Worm (Caenorhabditis elegans): ENCODE results near the gene Y53F4B.20.
"Not testable (repeated sequence)": the region's sequence is repeated elsewhere in the genome, so short reads cannot be mapped to it uniquely, and the experiment has no call there.

Gene Y53F4B.20

ce11 chrII:15042310-15042709, 42.0 kb upstream of the Y53F4B.20 start:
- TF ChIP-seq akir-1 (GFP tag; optimal IDR thresholded peaks at IDR 0.05) (no peak), F37B4.10 (GFP tag; IDR thresholded peaks at IDR 0.05) (peak; percentile 65; the same call in 1 of the 2 replicates)

DNA sequence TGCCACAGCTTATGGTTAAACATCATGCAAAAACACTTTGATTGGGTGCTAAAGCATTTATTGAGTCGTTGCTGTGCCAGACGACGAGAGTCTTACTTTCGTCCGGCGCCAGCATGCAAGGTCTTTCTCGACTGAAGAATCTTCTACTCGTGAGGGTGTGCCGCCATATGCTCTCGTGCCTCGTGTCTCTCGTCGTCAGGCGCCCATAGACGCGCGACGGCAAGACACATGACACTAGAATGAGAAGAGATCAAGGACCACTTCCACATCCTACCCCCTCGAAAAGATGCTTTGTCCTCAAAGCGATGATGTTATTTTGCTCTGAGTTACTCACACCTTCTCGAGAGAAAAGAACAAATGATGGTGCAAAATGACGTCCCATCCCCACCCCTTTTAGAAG, 41.5 kb upstream of the Y53F4B.20 start:
- TF ChIP-seq let-526 (GFP tag; IDR thresholded peaks at IDR 0.05) (peak; percentile 56; the same call in 1 of the 2 replicates), attf-3 (GFP tag; conservative IDR thresholded peaks at IDR 0.05) (0 out of 2 replicates have a peak, but pooled peaks have one; percentile 14), K11D2.4 (GFP tag; IDR thresholded peaks at IDR 0.05) (peak; percentile 55), ekl-4 (GFP tag; IDR thresholded peaks at IDR 0.05) (0 out of 2 replicates have a peak, but pooled peaks have one; percentile 35), ceh-27 (GFP tag; optimal IDR thresholded peaks at IDR 0.05) (peak; percentile 44), pbrm-1 (GFP tag; IDR thresholded peaks at IDR 0.05) (peak; percentile 66; the same call in 1 of the 2 replicates), lin-26 (GFP tag; IDR thresholded peaks at IDR 0.05) (peak; percentile 48; the same call in 1 of the 2 replicates), rcor-1 (GFP tag; IDR thresholded peaks at IDR 0.05) (peak; percentile 58; the same call in 1 of the 2 replicates), zfh-2 (GFP tag; conservative IDR thresholded peaks at IDR 0.05) (peak; percentile 62), hmg-1.2 (GFP tag; IDR thresholded peaks at IDR 0.05) (peak; percentile 47), hmg-20 (GFP tag; IDR thresholded peaks at IDR 0.05) (0 out of 2 replicates have a peak, but pooled peaks have one; percentile 38), snpc-4 (tag; optimal IDR thresholded peaks at IDR 0.05) (peak in 1 of 4 experiments; percentile 17), nfyb-1 (GFP tag; IDR thresholded peaks at IDR 0.05) (peak; percentile 89), mcd-1 (GFP tag; IDR thresholded peaks at IDR 0.05) (peak; percentile 54), cebp-1 (tag; optimal IDR thresholded peaks at IDR 0.05) (peak; percentile 35)
- TF ChIP-seq snpc-4 (GFP tag; optimal IDR thresholded peaks at IDR 0.05); cebp-1 (GFP tag; IDR thresholded peaks at IDR 0.05): not testable (repeated sequence)

DNA sequence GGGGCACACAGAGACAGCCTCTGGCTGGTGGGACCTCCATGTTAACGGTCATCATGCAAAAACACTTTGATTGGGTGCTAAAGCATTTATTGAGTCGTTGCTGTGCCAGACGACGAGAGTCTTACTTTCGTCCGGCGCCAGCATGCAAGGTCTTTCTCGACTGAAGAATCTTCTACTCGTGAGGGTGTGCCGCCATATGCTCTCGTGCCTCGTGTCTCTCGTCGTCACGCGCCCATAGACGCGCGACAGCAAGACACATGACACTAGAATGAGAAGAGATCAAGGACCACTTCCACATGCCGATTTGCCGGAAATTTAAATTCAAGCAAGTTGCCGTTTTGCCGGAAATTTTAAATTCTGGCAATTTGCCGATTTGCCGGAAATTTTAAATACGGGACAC, 40.4 kb upstream of the Y53F4B.20 start:
- TF ChIP-seq snpc-4 (GFP tag; optimal IDR thresholded peaks at IDR 0.05); cebp-1 (GFP tag; IDR thresholded peaks at IDR 0.05): not testable (repeated sequence)
- TF ChIP-seq snpc-4 (tag; optimal IDR thresholded peaks at IDR 0.05) (peak in 1 of 4 experiments; percentile 24), dox-1 (GFP tag; IDR thresholded peaks at IDR 0.05) (peak; percentile 17; the same call in 1 of the 2 replicates), C06A6.2 (GFP tag; conservative IDR thresholded peaks at IDR 0.05) (0 out of 2 replicates have a peak, but pooled peaks have one; percentile 52), ekl-4 (GFP tag; IDR thresholded peaks at IDR 0.05) (peak; percentile 38; the same call in 1 of the 2 replicates), cebp-1 (tag; optimal IDR thresholded peaks at IDR 0.05) (peak; percentile 34), K12H6.12 (tag; optimal IDR thresholded peaks at IDR 0.05) (peak; percentile 38), ceh-100 (GFP tag; IDR thresholded peaks at IDR 0.05) (peak; percentile 18; the same call in 1 of the 2 replicates), mcd-1 (GFP tag; IDR thresholded peaks at IDR 0.05) (peak; percentile 59), nfyb-1 (GFP tag; IDR thresholded peaks at IDR 0.05) (peak; percentile 56; the same call in 1 of the 2 replicates)

DNA sequence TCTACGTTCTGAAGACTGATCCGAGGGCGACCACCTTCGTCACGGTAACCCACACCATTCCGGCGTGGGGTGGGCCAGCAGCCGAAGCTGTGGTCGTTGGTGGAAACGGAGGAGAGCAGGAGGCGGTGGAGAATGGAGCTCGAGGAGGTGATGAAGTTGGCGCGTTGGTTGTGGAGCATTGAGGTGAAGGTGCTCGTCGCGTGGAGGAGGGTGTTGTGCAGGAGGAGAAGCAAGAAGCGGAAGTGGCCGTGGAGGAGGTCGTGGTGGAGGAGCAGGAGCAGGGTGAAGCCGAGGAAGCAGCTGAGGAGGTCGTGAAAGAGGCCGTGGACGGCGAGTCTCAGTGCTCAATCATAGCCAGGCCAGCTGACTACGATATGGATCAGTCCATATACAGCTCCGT, 26.0 kb upstream of the Y53F4B.20 start, which contains the start of gene Y53F4B.17:
Gene Y53F4B.17 (plus strand): TSS at position 375 of the 400 bp plus-strand sequence.
- peak; percentile 94 for TF ChIP-seq zfh-2 (GFP tag; conservative IDR thresholded peaks at IDR 0.05)
- TF ChIP-seq ccch-3 (GFP tag; optimal IDR thresholded peaks at IDR 0.05) = no peak
- TF ChIP-seq mel-28 (tag; optimal IDR thresholded peaks at IDR 0.05; ENCODE audit: borderline replicate concordance) = no peak
- TF ChIP-seq snpc-1.3 (tag; optimal IDR thresholded peaks at IDR 0.05; ENCODE audit: insufficient read depth) = no peak
- TF ChIP-seq Y53F4B.3 (GFP tag; IDR thresholded peaks at IDR 0.05) = no peak
- TF ChIP-seq madf-10 (tag; optimal IDR thresholded peaks at IDR 0.05) = no peak
- no peak for TF ChIP-seq tbp1 (GFP tag; optimal IDR thresholded peaks at IDR 0.05)
- peak; percentile 89 for TF ChIP-seq egrh-3 (GFP tag; IDR thresholded peaks at IDR 0.05)
- TF ChIP-seq F37B4.10 (GFP tag; IDR thresholded peaks at IDR 0.05) = no peak
- peak; percentile 26 for TF ChIP-seq ets-4 (GFP tag; optimal IDR thresholded peaks at IDR 0.05)

Data from whole organism, young adult.